Worm (Caenorhabditis elegans) whole organism, young adult: ENCODE results near the gene W07G4.1.

Experiments
- F55B11.4 ChIP-seq: sonication (generic microtip); optimal IDR thresholded peaks from 2 replicates; lab custom pipeline; 2016; ENCODE audit warnings: missing compliant biosample characterization, missing genetic modification characterization, borderline replicate concordance; ENCODE audit not compliant: insufficient read depth
- ztf-26 ChIP-seq: sonication (generic microtip); optimal IDR thresholded peaks from 2 replicates; lab custom pipeline; 2017; ENCODE audit warnings: missing genetic modification characterization, missing compliant biosample characterization

DNA sequence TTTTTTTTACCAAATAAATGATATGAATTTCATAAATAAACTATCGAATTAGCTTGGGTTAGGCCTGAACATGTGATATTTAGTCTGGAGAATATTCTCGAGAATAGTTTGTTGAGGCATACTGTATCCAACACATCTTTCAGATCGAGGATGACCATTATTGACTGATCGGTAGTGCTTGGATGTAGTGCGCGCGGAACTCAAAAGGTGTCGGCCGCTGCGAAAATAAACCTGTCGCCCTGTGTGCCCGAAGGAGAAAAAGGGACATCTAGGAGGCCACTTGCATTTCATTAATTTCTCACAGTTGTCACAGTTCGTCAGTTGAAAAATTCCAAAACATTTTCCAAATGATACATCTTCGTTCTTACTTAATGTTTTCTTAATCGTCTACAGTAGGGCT, 30.8 kb downstream of the W07G4.1 start:
- TF ChIP-seq F55B11.4 (tag; lab: Kevin White, UChicago) (no peak), ztf-26 (tag; lab: Kevin White, UChicago) (no peak)
